Fruit fly (Drosophila melanogaster) S2 (cell line): ENCODE measurements around the gene CG9389.

Source experiments
- CG8478 ChIP-seq: fragments of >200 bp; optimal IDR thresholded peaks from 2 replicates; lab custom pipeline; 2018
- CTCF ChIP-seq, 2 experiments: fragments of >200 bp; optimal IDR thresholded peaks; 2 replicates each; lab custom pipeline; 2018

DNA sequence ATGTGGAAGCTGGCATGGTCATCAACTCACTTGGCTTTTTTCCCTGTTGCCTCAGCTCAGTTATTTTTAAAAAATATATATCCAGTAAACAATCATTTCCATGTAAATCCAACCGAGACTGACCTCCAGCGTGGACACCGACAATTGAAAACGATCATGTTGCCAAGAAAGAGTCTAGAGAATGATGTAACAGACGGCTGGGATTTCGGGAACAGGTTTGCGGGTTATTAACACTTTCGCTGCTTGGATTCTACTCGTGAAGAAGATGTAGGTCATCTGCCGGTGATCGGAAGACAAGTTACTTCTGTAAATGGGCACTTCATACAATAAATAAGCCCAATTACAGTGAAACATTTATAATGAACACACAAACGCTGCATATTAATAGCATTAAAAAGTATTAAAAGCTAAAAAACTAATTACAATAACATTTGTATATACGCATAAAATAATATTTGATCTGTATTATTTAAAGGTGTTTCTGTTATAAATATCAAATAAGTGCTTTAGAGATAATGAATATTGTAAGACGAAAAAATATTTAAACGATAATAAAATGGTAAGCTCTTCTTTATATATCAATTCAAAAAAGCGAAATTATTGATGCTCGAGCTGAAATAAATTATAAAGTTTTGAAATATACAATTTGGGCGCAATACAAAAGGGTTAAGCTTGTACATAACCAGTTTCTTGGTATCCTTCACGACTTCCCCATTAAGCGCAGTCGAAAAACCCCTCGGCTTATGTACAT lies 31.5 kb upstream of the CG9389 start:
- TF ChIP-seq CG8478 (no peak), CTCF (optimal IDR thresholded peaks at IDR 0.05; lab: Kevin White, UChicago) (no peak)
